Worm (Caenorhabditis elegans): ENCODE data around the gene srw-94.
A peak's percentile ranks its signal among the peaks of the same experiment; 100 is the strongest.

srw-94 gene

ce11 chrIV:4802494-4802893, 11.8 kb upstream of the srw-94 start, which contains the start of gene dpf-7:
TSS of gene dpf-7 (minus strand) at chrIV:4802594.
- TF ChIP-seq flt-1 (GFP tag; IDR thresholded peaks at IDR 0.05): no peak
- TF ChIP-seq ztf-29 (GFP tag; IDR thresholded peaks at IDR 0.05): no peak
- TF ChIP-seq med-1 (GFP tag; optimal IDR thresholded peaks at IDR 0.05; ENCODE audit: insufficient read depth): no peak
- no peak for TF ChIP-seq klf-2 (GFP tag; conservative IDR thresholded peaks at IDR 0.05)
- TF ChIP-seq ztf-23 (GFP tag; IDR thresholded peaks at IDR 0.05): no peak
- no peak for TF ChIP-seq tab-1 (GFP tag; IDR thresholded peaks at IDR 0.05)
- TF ChIP-seq ref-1 (GFP tag; conservative IDR thresholded peaks at IDR 0.05): no peak
- no peak for TF ChIP-seq cog-1 (tag; optimal IDR thresholded peaks at IDR 0.05)
- TF ChIP-seq T22C8.4 (GFP tag; IDR thresholded peaks at IDR 0.05): no peak

ce11 chrIV:4806486-4806885, 7.8 kb upstream of the srw-94 start, which contains the start of gene dpf-5:
TSS of gene dpf-5 (minus strand) at chrIV:4806586.
- TF ChIP-seq tab-1 (GFP tag; IDR thresholded peaks at IDR 0.05): no peak

ce11 chrIV:4807219-4807618, 7.1 kb upstream of the srw-94 start, which contains the start of gene H06H21.11:
TSS of gene H06H21.11 (minus strand) at chrIV:4807319.
- no peak for TF ChIP-seq flt-1 (GFP tag; IDR thresholded peaks at IDR 0.05)
- TF ChIP-seq cog-1 (tag; optimal IDR thresholded peaks at IDR 0.05): no peak
- TF ChIP-seq T22C8.4 (GFP tag; IDR thresholded peaks at IDR 0.05): no peak
- no peak for TF ChIP-seq ztf-29 (GFP tag; IDR thresholded peaks at IDR 0.05)
- TF ChIP-seq tab-1 (GFP tag; IDR thresholded peaks at IDR 0.05): no peak
- no peak for TF ChIP-seq ztf-23 (GFP tag; IDR thresholded peaks at IDR 0.05)
- TF ChIP-seq klf-2 (GFP tag; conservative IDR thresholded peaks at IDR 0.05): no peak
- TF ChIP-seq med-1 (GFP tag; optimal IDR thresholded peaks at IDR 0.05; ENCODE audit: insufficient read depth): no peak
- no peak for TF ChIP-seq ref-1 (GFP tag; conservative IDR thresholded peaks at IDR 0.05)

- TF ChIP-seq cog-1 (tag; optimal IDR thresholded peaks at IDR 0.05): no peak
- no peak for TF ChIP-seq T22C8.4 (GFP tag; IDR thresholded peaks at IDR 0.05)
- TF ChIP-seq ref-1 (GFP tag; conservative IDR thresholded peaks at IDR 0.05): no peak
- TF ChIP-seq tab-1 (GFP tag; IDR thresholded peaks at IDR 0.05): no peak
- no peak for TF ChIP-seq flt-1 (GFP tag; IDR thresholded peaks at IDR 0.05)
- TF ChIP-seq ztf-29 (GFP tag; IDR thresholded peaks at IDR 0.05): no peak
- TF ChIP-seq klf-2 (GFP tag; conservative IDR thresholded peaks at IDR 0.05): no peak
- TF ChIP-seq ztf-23 (GFP tag; IDR thresholded peaks at IDR 0.05): no peak
- no peak for TF ChIP-seq med-1 (GFP tag; optimal IDR thresholded peaks at IDR 0.05; ENCODE audit: insufficient read depth)
These were observed 4.9 kb upstream of the srw-94 start, which contains the start of gene ubxn-6 for ce11 chrIV:4809397-4809796. TSS of gene ubxn-6 (minus strand) at chrIV:4809497.

- no peak for TF ChIP-seq ref-1 (GFP tag; conservative IDR thresholded peaks at IDR 0.05)
- TF ChIP-seq flt-1 (GFP tag; IDR thresholded peaks at IDR 0.05): no peak
- no peak for TF ChIP-seq T22C8.4 (GFP tag; IDR thresholded peaks at IDR 0.05)
- no peak for TF ChIP-seq med-1 (GFP tag; optimal IDR thresholded peaks at IDR 0.05; ENCODE audit: insufficient read depth)
- TF ChIP-seq klf-2 (GFP tag; conservative IDR thresholded peaks at IDR 0.05): no peak
- no peak for TF ChIP-seq ztf-29 (GFP tag; IDR thresholded peaks at IDR 0.05)
- TF ChIP-seq ztf-23 (GFP tag; IDR thresholded peaks at IDR 0.05): no peak
- TF ChIP-seq cog-1 (tag; optimal IDR thresholded peaks at IDR 0.05): no peak
- no peak for TF ChIP-seq tab-1 (GFP tag; IDR thresholded peaks at IDR 0.05)
These were observed 4.5 kb upstream of the srw-94 start, which contains the start of gene H06H21.37 for ce11 chrIV:4809813-4810212. TSS of gene H06H21.37 (minus strand) at chrIV:4809974.

- TF ChIP-seq med-1 (GFP tag; optimal IDR thresholded peaks at IDR 0.05; ENCODE audit: insufficient read depth): peak; percentile 21
- TF ChIP-seq ztf-23 (GFP tag; IDR thresholded peaks at IDR 0.05): 0 out of 2 replicates have a peak, but pooled peaks have one; percentile 51
- 0 out of 2 replicates have a peak, but pooled peaks have one; percentile 7 for TF ChIP-seq klf-2 (GFP tag; conservative IDR thresholded peaks at IDR 0.05)
- TF ChIP-seq ref-1 (GFP tag; conservative IDR thresholded peaks at IDR 0.05): no peak
- no peak for TF ChIP-seq tab-1 (GFP tag; IDR thresholded peaks at IDR 0.05)
- 0 out of 2 replicates have a peak, but pooled peaks have one; percentile 16 for TF ChIP-seq flt-1 (GFP tag; IDR thresholded peaks at IDR 0.05)
- TF ChIP-seq cog-1 (tag; optimal IDR thresholded peaks at IDR 0.05): no peak
These were observed 3.8 kb upstream of the srw-94 start, which contains the start of gene eif-1.A for ce11 chrIV:4810377-4810984. TSS of gene eif-1.A (plus strand) at chrIV:4810934.

- TF ChIP-seq cog-1 (tag; optimal IDR thresholded peaks at IDR 0.05) (no peak), klf-2 (GFP tag; conservative IDR thresholded peaks at IDR 0.05) (no peak), ztf-29 (GFP tag; IDR thresholded peaks at IDR 0.05) (no peak), ref-1 (GFP tag; conservative IDR thresholded peaks at IDR 0.05) (no peak), tab-1 (GFP tag; IDR thresholded peaks at IDR 0.05) (no peak)
These were observed 2.4 kb upstream of the srw-94 start, which contains the start of gene srw-95 for ce11 chrIV:4811863-4812262. TSS of gene srw-95 (plus strand) at chrIV:4812075.

ce11 chrIV:4821054-4821453, 6.8 kb downstream of the srw-94 start, which contains the start of gene H06H21.8:
TSS of gene H06H21.8 (minus strand) at chrIV:4821131.
- TF ChIP-seq ztf-23 (GFP tag; IDR thresholded peaks at IDR 0.05): no peak
- no peak for TF ChIP-seq T22C8.4 (GFP tag; IDR thresholded peaks at IDR 0.05)
- no peak for TF ChIP-seq med-1 (GFP tag; optimal IDR thresholded peaks at IDR 0.05; ENCODE audit: insufficient read depth)
- no peak for TF ChIP-seq flt-1 (GFP tag; IDR thresholded peaks at IDR 0.05)
- TF ChIP-seq ztf-29 (GFP tag; IDR thresholded peaks at IDR 0.05): no peak
- TF ChIP-seq tab-1 (GFP tag; IDR thresholded peaks at IDR 0.05): no peak
- TF ChIP-seq klf-2 (GFP tag; conservative IDR thresholded peaks at IDR 0.05): no peak
- no peak for TF ChIP-seq ref-1 (GFP tag; conservative IDR thresholded peaks at IDR 0.05)
- no peak for TF ChIP-seq cog-1 (tag; optimal IDR thresholded peaks at IDR 0.05)

- TF ChIP-seq klf-2 (GFP tag; conservative IDR thresholded peaks at IDR 0.05) (no peak), ztf-23 (GFP tag; IDR thresholded peaks at IDR 0.05) (no peak), tab-1 (GFP tag; IDR thresholded peaks at IDR 0.05) (no peak), cog-1 (tag; optimal IDR thresholded peaks at IDR 0.05) (no peak), flt-1 (GFP tag; IDR thresholded peaks at IDR 0.05) (no peak), med-1 (GFP tag; optimal IDR thresholded peaks at IDR 0.05; ENCODE audit: insufficient read depth) (no peak), ztf-29 (GFP tag; IDR thresholded peaks at IDR 0.05) (no peak), T22C8.4 (GFP tag; IDR thresholded peaks at IDR 0.05) (no peak), ref-1 (GFP tag; conservative IDR thresholded peaks at IDR 0.05) (no peak)
These were observed 7.6 kb downstream of the srw-94 start for ce11 chrIV:4821843-4822242.

Data from whole organism, midembryonic.